Fruit fly (Drosophila melanogaster): ENCODE measurements around the gene Ets96B.

Gene Ets96B

dm6 chr3R:24805048-24805447 is 17.2 kb downstream of the Ets96B start, which contains the start of gene polybromo (continued):
- TF ChIP-seq chinmo (GFP tag; IDR thresholded peaks at IDR 0.05; ENCODE audit: partially characterized antibody) (peak; percentile 93), Camta (GFP tag; optimal IDR thresholded peaks at IDR 0.05) (no peak), ind (GFP tag; optimal IDR thresholded peaks at IDR 0.05) (no peak), CG8924 (tag; optimal IDR thresholded peaks at IDR 0.05) (no peak), slbo (GFP tag; IDR thresholded peaks at IDR 0.05) (peak; percentile 30; the same call in 1 of the 2 replicates), HHEX (GFP tag; optimal IDR thresholded peaks at IDR 0.05) (no peak), zf30C (GFP tag; optimal IDR thresholded peaks at IDR 0.05) (no peak), Trl (optimal IDR thresholded peaks at IDR 0.05) (no peak), Trl (GFP tag; optimal IDR thresholded peaks at IDR 0.05) (no peak), CG11560 (tag; IDR thresholded peaks at IDR 0.05) (no peak), unpg (GFP tag; optimal IDR thresholded peaks at IDR 0.05) (no peak), CG2202 (tag; optimal IDR thresholded peaks at IDR 0.05) (no peak), klu (GFP tag; IDR thresholded peaks at IDR 0.05) (no peak), gsb (GFP tag; IDR thresholded peaks at IDR 0.05) (no peak), CG16863 (GFP tag; optimal IDR thresholded peaks at IDR 0.05) (no peak), ash1 (GFP tag; optimal IDR thresholded peaks at IDR 0.05) (no peak), sd (tag; optimal IDR thresholded peaks at IDR 0.05) (no peak), dmrt11E (tag; optimal IDR thresholded peaks at IDR 0.05) (no peak), Jarid2 (GFP tag; optimal IDR thresholded peaks at IDR 0.05) (no peak), CG6765 (GFP tag; optimal IDR thresholded peaks at IDR 0.05) (no peak), HmgZ (tag; optimal IDR thresholded peaks at IDR 0.05) (peak; percentile 0), lov (optimal IDR thresholded peaks at IDR 0.05) (no peak), lov (GFP tag; IDR thresholded peaks at IDR 0.05) (no peak), sqz (GFP tag; optimal IDR thresholded peaks at IDR 0.05) (no peak), Nf-YA (GFP tag; IDR thresholded peaks at IDR 0.05) (no peak), hb (GFP tag; IDR thresholded peaks at IDR 0.05; ENCODE audit: partially characterized antibody) (peak; percentile 77; the same call in 1 of the 3 replicates), gt (GFP tag; IDR thresholded peaks at IDR 0.05) (no peak), br (optimal IDR thresholded peaks at IDR 0.05) (no peak), MBD-R2 (GFP tag; IDR thresholded peaks at IDR 0.05) (peak; percentile 88), CG34376 (GFP tag; optimal IDR thresholded peaks at IDR 0.05) (no peak), Mad (GFP tag; optimal IDR thresholded peaks at IDR 0.05) (no peak), CG30403 (GFP tag; optimal IDR thresholded peaks at IDR 0.05) (peak; percentile 17), corto (GFP tag; optimal IDR thresholded peaks at IDR 0.05) (no peak), zfh1 (GFP tag; IDR thresholded peaks at IDR 0.05) (no peak), zen (tag; optimal IDR thresholded peaks at IDR 0.05) (no peak), Myb (GFP tag; optimal IDR thresholded peaks at IDR 0.05) (no peak), CG9876 (GFP tag; optimal IDR thresholded peaks at IDR 0.05) (no peak), CG8765 (GFP tag; IDR thresholded peaks at IDR 0.05) (no peak), Sin3A (optimal IDR thresholded peaks at IDR 0.05) (peak; percentile 59), usp (GFP tag; optimal IDR thresholded peaks at IDR 0.05) (no peak), CG15696 (tag; optimal IDR thresholded peaks at IDR 0.05) (no peak), Dfd (GFP tag; optimal IDR thresholded peaks at IDR 0.05) (no peak), bab2 (GFP tag; optimal IDR thresholded peaks at IDR 0.05) (no peak), lmd (GFP tag; IDR thresholded peaks at IDR 0.05) (no peak), CG34422 (GFP tag; IDR thresholded peaks at IDR 0.05) (peak; percentile 84), pum (GFP tag; optimal IDR thresholded peaks at IDR 0.05) (no peak), caup (GFP tag; optimal IDR thresholded peaks at IDR 0.05; ENCODE audit: severe bottlenecking) (no peak), CG18764 (GFP tag; optimal IDR thresholded peaks at IDR 0.05) (no peak), trem (tag; optimal IDR thresholded peaks at IDR 0.05) (peak; percentile 51), btn (GFP tag; optimal IDR thresholded peaks at IDR 0.05) (no peak), CG14710 (tag; optimal IDR thresholded peaks at IDR 0.05) (peak; percentile 33), onecut (GFP tag; IDR thresholded peaks at IDR 0.05) (no peak), CG18262 (tag; optimal IDR thresholded peaks at IDR 0.05) (no peak), CG8359 (GFP tag; optimal IDR thresholded peaks at IDR 0.05; ENCODE audit: borderline replicate concordance) (no peak)
